Worm (Caenorhabditis elegans): Measurements from ENCODE around the gene nhr-28.

nhr-28 gene

ce11 chrX:16400897-16401296, 46.1 kb downstream of the nhr-28 start:
- TF ChIP-seq mec-3 (tag; optimal IDR thresholded peaks at IDR 0.05; ENCODE audit: borderline replicate concordance): no peak
- no peak for TF ChIP-seq ceh-6 (GFP tag; optimal IDR thresholded peaks at IDR 0.05)
- no peak for TF ChIP-seq ceh-22 (tag; optimal IDR thresholded peaks at IDR 0.05)
- no peak for TF ChIP-seq unc-86 (tag; optimal IDR thresholded peaks at IDR 0.05)
- TF ChIP-seq ceh-31 (tag; optimal IDR thresholded peaks at IDR 0.05): no peak
- TF ChIP-seq elt-4 (tag; optimal IDR thresholded peaks at IDR 0.05): no peak
- TF ChIP-seq npax-4 (tag; optimal IDR thresholded peaks at IDR 0.05): no peak
- TF ChIP-seq unc-3 (GFP tag; conservative IDR thresholded peaks at IDR 0.05): no peak
- TF ChIP-seq unc-3 (tag; optimal IDR thresholded peaks at IDR 0.05): no peak

DNA sequence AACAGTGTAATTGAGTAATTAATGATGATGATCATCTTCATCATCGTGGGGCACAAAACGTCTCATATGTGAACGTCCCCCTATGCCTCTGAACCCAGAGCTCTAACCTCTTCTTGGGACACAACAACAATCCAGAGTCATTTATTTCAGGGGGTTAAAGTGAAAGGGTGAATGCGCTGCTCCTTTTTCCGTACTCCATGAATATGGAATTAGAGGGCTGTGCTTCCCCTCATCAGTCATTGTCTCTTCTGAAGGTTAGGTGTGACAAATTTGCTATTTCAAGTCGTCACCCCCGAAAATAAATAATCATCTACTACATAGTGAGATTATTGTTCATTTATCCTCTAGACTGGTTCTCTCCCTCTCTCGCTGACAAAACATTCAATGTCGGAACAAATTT, 47.5 kb downstream of the nhr-28 start:
- no peak for TF ChIP-seq rnt-1 (tag; optimal IDR thresholded peaks at IDR 0.05)
- no peak for TF ChIP-seq che-1 (tag; optimal IDR thresholded peaks at IDR 0.05)
- TF ChIP-seq hlh-15 (tag; optimal IDR thresholded peaks at IDR 0.05): no peak
- no peak for TF ChIP-seq dmd-4 (tag; optimal IDR thresholded peaks at IDR 0.05; ENCODE audit: borderline replicate concordance)
- no peak for TF ChIP-seq ceh-22 (tag; optimal IDR thresholded peaks at IDR 0.05)
- no peak for TF ChIP-seq nhr-11 (tag; optimal IDR thresholded peaks at IDR 0.05)
- no peak for TF ChIP-seq zip-5 (tag; optimal IDR thresholded peaks at IDR 0.05)
- TF ChIP-seq hlh-6 (tag; optimal IDR thresholded peaks at IDR 0.05): no peak
- TF ChIP-seq Y22D7AL.16 (tag; optimal IDR thresholded peaks at IDR 0.05): no peak
- no peak for TF ChIP-seq ceh-31 (tag; optimal IDR thresholded peaks at IDR 0.05)

ce11 chrX:16402787-16403186, 48.0 kb downstream of the nhr-28 start:
- TF ChIP-seq tbx-7 (tag; optimal IDR thresholded peaks at IDR 0.05) (no peak), fkh-6 (tag; optimal IDR thresholded peaks at IDR 0.05) (no peak)

- no peak for TF ChIP-seq lim-6 (tag; optimal IDR thresholded peaks at IDR 0.05)
- no peak for TF ChIP-seq T23F11.4 (GFP tag; optimal IDR thresholded peaks at IDR 0.05)
- TF ChIP-seq F13H6.1 (tag; optimal IDR thresholded peaks at IDR 0.05): no peak
- TF ChIP-seq Y22D7AL.16 (tag; optimal IDR thresholded peaks at IDR 0.05): no peak
- TF ChIP-seq tbx-2 (tag; optimal IDR thresholded peaks at IDR 0.05): no peak
- no peak for TF ChIP-seq dve-1 (tag; optimal IDR thresholded peaks at IDR 0.05)
- no peak for TF ChIP-seq pros-1 (tag; optimal IDR thresholded peaks at IDR 0.05)
- TF ChIP-seq ceh-48 (tag; optimal IDR thresholded peaks at IDR 0.05): no peak
- TF ChIP-seq hlh-30 (tag; optimal IDR thresholded peaks at IDR 0.05; ENCODE audit: insufficient read depth): no peak
- TF ChIP-seq nfya-1 (tag; optimal IDR thresholded peaks at IDR 0.05): no peak
- no peak for TF ChIP-seq ceh-9 (tag; optimal IDR thresholded peaks at IDR 0.05)
- TF ChIP-seq pqm-1 (tag; optimal IDR thresholded peaks at IDR 0.05): no peak
- TF ChIP-seq pax-1 (tag; optimal IDR thresholded peaks at IDR 0.05): no peak
- no peak for TF ChIP-seq npax-4 (tag; optimal IDR thresholded peaks at IDR 0.05)
- TF ChIP-seq zip-5 (tag; optimal IDR thresholded peaks at IDR 0.05): no peak
- TF ChIP-seq sox-2 (GFP tag; IDR thresholded peaks at IDR 0.05): no peak
- no peak for TF ChIP-seq pha-4 (tag; optimal IDR thresholded peaks at IDR 0.05)
- no peak for TF ChIP-seq C38D4.7 (GFP tag; optimal IDR thresholded peaks at IDR 0.05)
Observed at ce11 chrX:16403424-16403823, 48.6 kb downstream of the nhr-28 start.

DNA sequence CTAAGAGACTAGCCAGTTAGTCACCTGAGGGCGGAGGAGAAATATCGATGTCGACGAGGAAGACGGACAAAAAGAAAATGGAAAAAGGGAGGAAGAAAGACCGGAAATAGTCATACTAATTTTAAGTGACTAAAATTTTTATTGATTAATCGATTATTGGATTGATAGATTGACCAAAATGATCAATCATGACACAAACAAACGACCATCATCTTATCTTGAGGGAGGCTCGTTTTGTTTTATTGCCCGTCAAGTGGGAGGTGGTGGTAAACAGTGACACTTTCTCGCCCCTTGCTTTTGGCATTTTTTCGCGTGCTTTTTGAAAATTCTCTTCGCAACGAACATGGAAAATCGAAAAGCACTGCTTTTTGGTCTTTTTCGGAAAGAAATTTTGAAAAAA, 50.0 kb downstream of the nhr-28 start:
- TF ChIP-seq mec-3 (tag; optimal IDR thresholded peaks at IDR 0.05; ENCODE audit: borderline replicate concordance) (no peak), nhr-232 (tag; optimal IDR thresholded peaks at IDR 0.05) (no peak), unc-42 (tag; optimal IDR thresholded peaks at IDR 0.05) (no peak), pha-2 (tag; optimal IDR thresholded peaks at IDR 0.05) (no peak), hlh-8 (tag; optimal IDR thresholded peaks at IDR 0.05) (no peak), pros-1 (tag; optimal IDR thresholded peaks at IDR 0.05) (no peak), hlh-15 (tag; optimal IDR thresholded peaks at IDR 0.05) (no peak), pag-3 (tag; optimal IDR thresholded peaks at IDR 0.05; ENCODE audit: borderline replicate concordance) (no peak), nfya-1 (tag; optimal IDR thresholded peaks at IDR 0.05) (no peak), fax-1 (tag; optimal IDR thresholded peaks at IDR 0.05) (no peak), ztf-16 (tag; optimal IDR thresholded peaks at IDR 0.05) (no peak), tbx-2 (tag; optimal IDR thresholded peaks at IDR 0.05) (no peak), npax-4 (tag; optimal IDR thresholded peaks at IDR 0.05) (no peak), ref-2 (tag; optimal IDR thresholded peaks at IDR 0.05) (no peak), hlh-13 (GFP tag; optimal IDR thresholded peaks at IDR 0.05) (no peak), ceh-19 (GFP tag; optimal IDR thresholded peaks at IDR 0.05) (no peak)
